Worm (Caenorhabditis elegans): ENCODE measurements around the gene F53A9.1.

F53A9.1 gene

ce11 chrX:8750209-8750608 is 38.8 kb downstream of the F53A9.1 start (continued):
- no peak for TF ChIP-seq unc-62 (GFP tag; optimal IDR thresholded peaks at IDR 0.05)

- TF ChIP-seq fkh-4 (tag; optimal IDR thresholded peaks at IDR 0.05; ENCODE audit: borderline replicate concordance) (no peak), lin-35 (GFP tag; optimal IDR thresholded peaks at IDR 0.05) (no peak)
Measured at ce11 chrX:8750660-8751059, 39.3 kb downstream of the F53A9.1 start, which contains the start of gene asns-2. asns-2 (minus strand) TSS chrX:8750941.

- TF ChIP-seq grh-1 (GFP tag; IDR thresholded peaks at IDR 0.05), result no peak
- TF ChIP-seq ceh-82 (tag; optimal IDR thresholded peaks at IDR 0.05), result no peak
- TF ChIP-seq C16A3.4 (tag; optimal IDR thresholded peaks at IDR 0.05), result peak; percentile 21
- TF ChIP-seq egl-13 (tag; optimal IDR thresholded peaks at IDR 0.05), result no peak
- TF ChIP-seq ets-5 (GFP tag; IDR thresholded peaks at IDR 0.05), result no peak
- no peak for TF ChIP-seq pax-3 (tag; optimal IDR thresholded peaks at IDR 0.05)
- peak in 3 of 6 experiments; percentile 13 to 93 (median 75) for TF ChIP-seq elt-3 (tag; optimal IDR thresholded peaks at IDR 0.05)
- no peak for TF ChIP-seq elt-2 (tag; optimal IDR thresholded peaks at IDR 0.05)
- TF ChIP-seq tlp-1 (tag; optimal IDR thresholded peaks at IDR 0.05), result no peak
- no peak for TF ChIP-seq irx-1 (tag; optimal IDR thresholded peaks at IDR 0.05)
- no peak for TF ChIP-seq C34B4.2 (tag; optimal IDR thresholded peaks at IDR 0.05)
- TF ChIP-seq nhr-237 (tag; optimal IDR thresholded peaks at IDR 0.05), result no peak
- TF ChIP-seq fkh-8 (tag; optimal IDR thresholded peaks at IDR 0.05), result no peak
- TF ChIP-seq nhr-77 (tag; optimal IDR thresholded peaks at IDR 0.05), result no peak
- TF ChIP-seq sptf-1 (tag; optimal IDR thresholded peaks at IDR 0.05), result no peak
- peak in 1 of 2 experiments; percentile 19 for TF ChIP-seq lin-35 (GFP tag; optimal IDR thresholded peaks at IDR 0.05)
- TF ChIP-seq unc-98 (GFP tag; IDR thresholded peaks at IDR 0.05), result no peak
- no peak for TF ChIP-seq xbp-1 (tag; optimal IDR thresholded peaks at IDR 0.05)
- no peak for TF ChIP-seq nhr-12 (tag; optimal IDR thresholded peaks at IDR 0.05)
- TF ChIP-seq fkh-10 (GFP tag; optimal IDR thresholded peaks at IDR 0.05), result no peak
- no peak for TF ChIP-seq unc-62 (GFP tag; optimal IDR thresholded peaks at IDR 0.05)
- no peak for TF ChIP-seq lin-15B (tag; optimal IDR thresholded peaks at IDR 0.05)
- no peak for TF ChIP-seq efl-3 (GFP tag; optimal IDR thresholded peaks at IDR 0.05)
- peak; percentile 11 for TF ChIP-seq ztf-4 (tag; optimal IDR thresholded peaks at IDR 0.05)
- TF ChIP-seq efl-1 (optimal IDR thresholded peaks at IDR 0.05), result no peak
- no peak for TF ChIP-seq efl-1 (GFP tag; optimal IDR thresholded peaks at IDR 0.05 in 1 of 2)
- TF ChIP-seq C04F5.9 (tag; optimal IDR thresholded peaks at IDR 0.05), result no peak
- TF ChIP-seq F16B12.6 (tag; optimal IDR thresholded peaks at IDR 0.05), result no peak
- no peak for TF ChIP-seq vab-15 (tag; optimal IDR thresholded peaks at IDR 0.05)
- no peak for TF ChIP-seq ceh-8 (GFP tag; optimal IDR thresholded peaks at IDR 0.05)
- TF ChIP-seq aly-2 (tag; optimal IDR thresholded peaks at IDR 0.05), result no peak
- peak; percentile 60 for TF ChIP-seq nhr-20 (tag; optimal IDR thresholded peaks at IDR 0.05)
- no peak for TF ChIP-seq ces-1 (GFP tag; optimal IDR thresholded peaks at IDR 0.05)
- TF ChIP-seq unc-86 (tag; optimal IDR thresholded peaks at IDR 0.05), result no peak
- no peak for TF ChIP-seq fkh-4 (tag; optimal IDR thresholded peaks at IDR 0.05; ENCODE audit: borderline replicate concordance)
- no peak for TF ChIP-seq pag-3 (tag; optimal IDR thresholded peaks at IDR 0.05; ENCODE audit: borderline replicate concordance, insufficient read depth)
- peak; percentile 90 for TF ChIP-seq nhr-85 (tag)
- TF ChIP-seq nhr-76 (tag; optimal IDR thresholded peaks at IDR 0.05), result no peak
- TF ChIP-seq zip-4 (GFP tag; optimal IDR thresholded peaks at IDR 0.05), result no peak
- TF ChIP-seq hpl-2 (GFP tag; optimal IDR thresholded peaks at IDR 0.05), result no peak
- TF ChIP-seq dsc-1 (tag; optimal IDR thresholded peaks at IDR 0.05), result no peak
- no peak for TF ChIP-seq sup-37 (GFP tag; optimal IDR thresholded peaks at IDR 0.05)
- no peak for TF ChIP-seq ceh-63 (GFP tag; optimal IDR thresholded peaks at IDR 0.05)
- TF ChIP-seq lin-14 (GFP tag; optimal IDR thresholded peaks at IDR 0.05), result peak; percentile 52
- TF ChIP-seq ztf-11 (tag; optimal IDR thresholded peaks at IDR 0.05), result no peak
- TF ChIP-seq pqm-1 (tag; optimal IDR thresholded peaks at IDR 0.05), result no peak
- no peak for TF ChIP-seq nhr-11 (tag; optimal IDR thresholded peaks at IDR 0.05)
- peak; percentile 4 for TF ChIP-seq mep-1 (tag; optimal IDR thresholded peaks at IDR 0.05)
- no peak for TF ChIP-seq swsn-7 (tag; optimal IDR thresholded peaks at IDR 0.05)
Measured at ce11 chrX:8752546-8752945, 41.2 kb downstream of the F53A9.1 start.
